Worm (Caenorhabditis elegans): ENCODE measurements around the gene srt-73.

ce11 chrIV:7834625-7835228 is 44.4 kb upstream of the srt-73 start, which contains the start of gene erp-44.2:
- TF ChIP-seq let-607 (tag; optimal IDR thresholded peaks at IDR 0.05) = no peak
- TF ChIP-seq unc-62 (GFP tag; optimal IDR thresholded peaks at IDR 0.05) = no peak
- no peak for TF ChIP-seq nhr-80 (tag; optimal IDR thresholded peaks at IDR 0.05)
- TF ChIP-seq pha-4 (tag; optimal IDR thresholded peaks at IDR 0.05) = no peak
- TF ChIP-seq rcor-1 (GFP tag; IDR thresholded peaks at IDR 0.05) = no peak
- no peak for TF ChIP-seq hmg-1.2 (GFP tag; IDR thresholded peaks at IDR 0.05)
- TF ChIP-seq F10E7.11 (tag; optimal IDR thresholded peaks at IDR 0.05) = no peak
